Fruit fly (Drosophila melanogaster) whole organism, adult: ENCODE results near the gene Mob2.

Experiments
- CG11617 ChIP-seq: fragments of 200-800 bp; sonication (Bioruptor generic); optimal IDR thresholded peaks from 2 replicates; lab custom pipeline; 2017; ENCODE audit warnings: mild to moderate bottlenecking, missing biosample characterization, missing genetic modification reagents, missing genetic modification characterization
- CG12768 ChIP-seq: fragments of 200-800 bp; sonication (Bioruptor generic); optimal IDR thresholded peaks from 2 replicates; lab custom pipeline; 2017; ENCODE audit warnings: missing biosample characterization, missing genetic modification characterization, mild to moderate bottlenecking, moderate library complexity, missing genetic modification reagents
- CG14711 ChIP-seq: fragments of 200-800 bp; sonication (Bioruptor generic); optimal IDR thresholded peaks from 2 replicates; lab custom pipeline; 2018; ENCODE audit warnings: missing biosample characterization, mild to moderate bottlenecking, missing genetic modification characterization, moderate library complexity
- CG1620 ChIP-seq: fragments of 200-800 bp; sonication (Bioruptor generic); optimal IDR thresholded peaks from 2 replicates; lab custom pipeline; 2016; ENCODE audit warnings: missing biosample characterization, missing genetic modification characterization
- CG33017 ChIP-seq: fragments of 200-800 bp; sonication (Bioruptor generic); optimal IDR thresholded peaks from 2 replicates; lab custom pipeline; 2018; ENCODE audit warnings: missing biosample characterization, mild to moderate bottlenecking, missing genetic modification characterization, moderate library complexity
- CG5204 ChIP-seq: fragments of 200-800 bp; sonication (Bioruptor generic); optimal IDR thresholded peaks from 2 replicates; lab custom pipeline; 2016; ENCODE audit warnings: missing biosample characterization, missing genetic modification characterization
- CG7045 ChIP-seq: fragments of 200-800 bp; sonication (Bioruptor generic); optimal IDR thresholded peaks from 2 replicates; lab custom pipeline; 2017; ENCODE audit warnings: missing biosample characterization, mild to moderate bottlenecking, missing genetic modification characterization
- CG7101 ChIP-seq: fragments of 200-800 bp; sonication (Bioruptor generic); optimal IDR thresholded peaks from 2 replicates; lab custom pipeline; 2018; ENCODE audit warnings: missing biosample characterization, mild to moderate bottlenecking, missing genetic modification characterization, moderate library complexity
- Clk ChIP-seq: fragments of 200-800 bp; sonication (Bioruptor generic); optimal IDR thresholded peaks from 2 replicates; lab custom pipeline; 2017; ENCODE audit warnings: missing biosample characterization, missing genetic modification characterization
- Crg-1 ChIP-seq: fragments of 200-800 bp; sonication (Bioruptor generic); optimal IDR thresholded peaks from 2 replicates; lab custom pipeline; 2016; ENCODE audit warnings: missing biosample characterization, missing genetic modification characterization
- Hr96 ChIP-seq: fragments of 200-800 bp; sonication (Bioruptor generic); optimal IDR thresholded peaks from 2 replicates; lab custom pipeline; 2016; ENCODE audit warnings: missing biosample characterization, missing genetic modification characterization
- Mnt ChIP-seq: fragments of 200-800 bp; sonication (Bioruptor generic); optimal IDR thresholded peaks from 2 replicates; lab custom pipeline; 2016; ENCODE audit warnings: missing biosample characterization, mild to moderate bottlenecking, missing genetic modification characterization
- bab1 ChIP-seq: fragments of 200-800 bp; sonication (Bioruptor generic); optimal IDR thresholded peaks from 3 replicates; lab custom pipeline; 2019; ENCODE audit warnings: missing biosample characterization, mild to moderate bottlenecking, missing genetic modification characterization, moderate library complexity
- cic ChIP-seq: fragments of 200-800 bp; sonication (Bioruptor generic); optimal IDR thresholded peaks from 2 replicates; lab custom pipeline; 2017; ENCODE audit warnings: missing biosample characterization, mild to moderate bottlenecking, missing genetic modification characterization, moderate library complexity
- cnc ChIP-seq, 2 experiments: fragments of >200 bp; optimal IDR thresholded peaks; 2 replicates each; lab custom pipeline; 2017
- kay ChIP-seq: fragments of 200-800 bp; sonication (Bioruptor generic); peaks from one replicate; lab custom pipeline; 2016; ENCODE audit warnings: missing biosample characterization, missing genetic modification characterization, borderline replicate concordance
- ovo ChIP-seq: fragments of 200-800 bp; sonication (Bioruptor generic); optimal IDR thresholded peaks from 2 replicates; lab custom pipeline; 2016; ENCODE audit warnings: missing biosample characterization, missing genetic modification characterization
- pad ChIP-seq: fragments of 200-800 bp; sonication (Bioruptor generic); optimal IDR thresholded peaks from 3 replicates; lab custom pipeline; 2017; ENCODE audit warnings: missing biosample characterization, missing genetic modification characterization, mild to moderate bottlenecking, moderate library complexity, missing genetic modification reagents
- tj ChIP-seq: fragments of 200-800 bp; sonication (Bioruptor generic); optimal IDR thresholded peaks from 3 replicates; lab custom pipeline; 2017; ENCODE audit warnings: missing biosample characterization, mild to moderate bottlenecking, missing genetic modification characterization, moderate library complexity
- toe ChIP-seq: fragments of 200-800 bp; sonication (Bioruptor generic); optimal IDR thresholded peaks from 2 replicates; lab custom pipeline; 2016; ENCODE audit warnings: missing biosample characterization, missing genetic modification characterization

Mob2 gene

DNA sequence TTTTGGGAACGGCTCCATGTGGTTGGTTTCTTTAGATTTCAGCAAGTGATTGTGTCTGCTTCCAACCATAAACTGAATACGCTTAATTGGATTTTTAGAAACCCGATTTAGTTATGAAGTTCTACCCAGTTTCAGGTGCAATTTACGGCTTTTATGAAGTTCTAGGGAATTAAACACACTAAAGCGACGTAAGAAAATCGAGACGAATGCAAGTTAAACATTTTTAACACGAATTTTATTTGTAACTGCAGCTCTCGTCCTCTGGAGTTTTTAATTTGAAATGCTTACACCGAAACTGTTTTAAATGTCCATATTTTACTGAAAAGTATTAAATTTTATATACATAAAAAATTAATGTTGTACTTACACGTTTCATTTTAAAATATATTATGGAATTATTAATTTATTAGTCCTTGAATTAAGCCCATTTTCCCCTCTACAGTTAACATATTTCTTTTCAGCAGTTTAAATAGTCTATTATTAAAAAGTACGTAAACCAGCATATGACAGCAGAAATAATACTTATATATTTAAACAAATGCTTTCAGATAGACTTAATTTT is 2.0 kb upstream of the Mob2 start, which contains the start of the genes CG46412 and CG33267:
Gene CG46412 (minus strand): TSS at position 101 of the 562 bp plus-strand sequence.
Gene CG33267 (plus strand): TSS at position 512 of the 562 bp plus-strand sequence.
- TF ChIP-seq Mnt (GFP tag; lab: Kevin White, UChicago), result no peak
- TF ChIP-seq CG14711, result no peak
- no peak for TF ChIP-seq CG5204
- no peak for TF ChIP-seq ovo (GFP tag; lab: Kevin White, UChicago)
- no peak for TF ChIP-seq tj (GFP tag; lab: Kevin White, UChicago)
- TF ChIP-seq Clk, result no peak
- no peak for TF ChIP-seq bab1
- TF ChIP-seq cnc (optimal IDR thresholded peaks at IDR 0.05; lab: Kevin White, UChicago), result no peak
- no peak for TF ChIP-seq toe (GFP tag; lab: Kevin White, UChicago)
- TF ChIP-seq pad (GFP tag; lab: Kevin White, UChicago), result no peak
- TF ChIP-seq Hr96 (GFP tag; lab: Kevin White, UChicago), result no peak
- no peak for TF ChIP-seq kay (GFP tag; lab: Kevin White, UChicago)
- no peak for TF ChIP-seq CG1620
- no peak for TF ChIP-seq CG7101 (tag; lab: Kevin White, UChicago)
- TF ChIP-seq CG11617, result no peak
- no peak for TF ChIP-seq Crg-1 (GFP tag; lab: Kevin White, UChicago)
- no peak for TF ChIP-seq CG7045 (GFP tag; lab: Kevin White, UChicago)
- TF ChIP-seq CG33017 (tag; lab: Kevin White, UChicago), result no peak
- TF ChIP-seq cic (GFP tag; lab: Kevin White, UChicago), result no peak

DNA sequence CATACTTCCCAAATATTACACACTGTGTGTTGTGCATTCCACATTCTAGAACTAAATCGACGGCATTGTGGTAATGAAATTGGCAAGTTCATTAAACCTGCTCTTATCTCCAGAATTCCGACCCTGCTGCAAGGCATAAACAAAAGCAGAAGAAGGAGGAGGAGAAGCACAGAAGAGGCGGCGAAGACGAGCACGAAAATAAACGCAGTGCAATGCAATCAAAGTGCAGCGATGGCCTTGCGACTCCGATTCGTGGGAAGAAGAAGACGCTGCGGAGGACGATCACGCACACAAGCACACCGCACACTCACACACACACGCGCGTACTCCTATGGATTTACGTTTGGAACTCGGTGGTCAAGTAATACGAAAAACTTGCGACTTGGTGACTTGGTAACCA is 1.1 kb downstream of the Mob2 start:
- TF ChIP-seq tj (GFP tag; lab: Kevin White, UChicago), result peak; percentile 22
- no peak for TF ChIP-seq CG7045 (GFP tag; lab: Kevin White, UChicago)
- TF ChIP-seq Hr96 (GFP tag; lab: Kevin White, UChicago), result no peak

DNA sequence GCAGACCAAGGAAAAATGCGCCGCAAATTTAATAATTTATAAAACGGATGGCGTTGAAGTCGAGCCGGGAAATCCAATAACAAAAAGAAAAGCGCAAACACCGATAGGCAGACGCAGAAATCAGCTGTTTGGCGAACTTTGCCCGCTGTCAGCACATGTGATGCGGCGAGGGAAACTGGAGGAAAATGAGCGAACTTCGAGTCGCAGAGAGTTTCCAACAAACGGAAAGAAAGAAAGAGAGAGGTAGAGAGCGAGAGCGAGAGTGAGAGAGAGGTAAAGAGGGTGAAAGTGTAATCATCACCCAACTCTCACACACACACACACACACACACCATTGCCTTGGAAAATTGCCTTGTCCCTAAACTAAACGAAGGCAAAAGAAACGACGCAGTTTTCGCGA is 4.8 kb downstream of the Mob2 start:
- TF ChIP-seq pad (GFP tag; lab: Kevin White, UChicago), result no peak
- peak; percentile 81 for TF ChIP-seq CG12768 (GFP tag; lab: Kevin White, UChicago)

dm6 chr3L:11556637-11557036 is 5.4 kb downstream of the Mob2 start:
- TF ChIP-seq ovo (GFP tag; lab: Kevin White, UChicago) (no peak), toe (GFP tag; lab: Kevin White, UChicago) (no peak), CG1620 (no peak), CG7101 (tag; lab: Kevin White, UChicago) (no peak), bab1 (no peak), pad (GFP tag; lab: Kevin White, UChicago) (no peak), Hr96 (GFP tag; lab: Kevin White, UChicago) (no peak), CG14711 (no peak), Clk (no peak), cnc (optimal IDR thresholded peaks at IDR 0.05; lab: Kevin White, UChicago) (no peak), CG5204 (no peak)

dm6 chr3L:11555662-11556460 is 6.2 kb downstream of the Mob2 start:
- TF ChIP-seq CG33017 (tag; lab: Kevin White, UChicago) (peak; percentile 77), CG7045 (GFP tag; lab: Kevin White, UChicago) (peak; percentile 70), CG12768 (GFP tag; lab: Kevin White, UChicago) (peak; percentile 60), CG11617 (peak; percentile 45), CG5204 (peak; percentile 33), Crg-1 (GFP tag; lab: Kevin White, UChicago) (no peak), CG7101 (tag; lab: Kevin White, UChicago) (peak; percentile 64), Hr96 (GFP tag; lab: Kevin White, UChicago) (peak; percentile 0), Clk (no peak), CG14711 (peak; percentile 71)

dm6 chr3L:11554796-11555195 is 7.2 kb downstream of the Mob2 start:
- TF ChIP-seq toe (GFP tag; lab: Kevin White, UChicago) (no peak), bab1 (no peak), CG14711 (no peak), tj (GFP tag; lab: Kevin White, UChicago) (no peak), CG5204 (no peak), CG11617 (no peak), CG7045 (GFP tag; lab: Kevin White, UChicago) (no peak), kay (GFP tag; lab: Kevin White, UChicago) (no peak), Hr96 (GFP tag; lab: Kevin White, UChicago) (no peak), cic (GFP tag; lab: Kevin White, UChicago) (no peak)

DNA sequence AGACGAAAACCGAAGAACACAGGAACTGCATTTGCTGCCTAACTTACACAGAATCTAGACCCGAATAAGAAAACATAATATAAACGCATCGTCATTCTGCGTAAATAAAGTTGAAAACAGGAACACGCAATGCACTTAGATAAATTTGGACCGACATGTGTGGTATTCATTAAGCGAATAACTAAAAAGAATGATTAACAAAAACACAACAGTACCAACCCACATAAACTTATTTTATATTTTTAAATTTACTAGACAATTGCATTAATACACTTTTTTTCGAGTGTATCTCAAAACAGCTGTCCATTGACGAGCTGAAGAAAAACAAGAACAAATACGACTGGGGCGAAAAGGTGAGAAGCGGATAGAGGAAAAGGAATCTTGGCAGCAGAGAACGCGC is 7.7 kb downstream of the Mob2 start:
- TF ChIP-seq CG14711, result peak; percentile 11
- TF ChIP-seq Clk, result no peak
- TF ChIP-seq CG7101 (tag; lab: Kevin White, UChicago), result peak; percentile 6
